Worm (Caenorhabditis elegans) whole organism, young adult: Measurements from ENCODE around the gene gck-2.

ENCODE experiments used
- F10E7.11 ChIP-seq: sonication (generic microtip); optimal IDR thresholded peaks from 2 replicates; lab custom pipeline; 2017; ENCODE audit warnings: mild to moderate bottlenecking, missing genetic modification characterization, moderate library complexity, missing compliant biosample characterization
- Y56A3A.18 ChIP-seq: fragments of 200-800 bp; sonication (Bioruptor generic); IDR thresholded peaks from 2 replicates; pipeline ENCODE4 v1.3.6; 2022; ENCODE audit warnings: missing genetic modification reagents, missing genetic modification characterization, missing compliant biosample characterization
- bed-1 ChIP-seq: fragments of 200-800 bp; sonication (Bioruptor generic); IDR thresholded peaks from 2 replicates; pipeline ENCODE4 v1.3.6; 2022; ENCODE audit warnings: missing genetic modification reagents, missing genetic modification characterization, missing compliant biosample characterization
- ccch-3 ChIP-seq: fragments of 200-800 bp; sonication (Bioruptor generic); optimal IDR thresholded peaks from 2 replicates; lab custom pipeline; 2018; ENCODE audit warnings: mild to moderate bottlenecking, missing genetic modification characterization, missing compliant biosample characterization
- cebp-1 ChIP-seq, 2 experiments: fragments of 200-800 bp in 1 of 2; sonication (Bioruptor generic) in 1 of 2; sonication (generic microtip) in 1 of 2; IDR thresholded peaks in 1 of 2; optimal IDR thresholded peaks in 1 of 2; 2 replicates each; pipeline versions ENCODE4 v1.3.6 to Lab custom; 2017 to 2022; ENCODE audit warnings: missing compliant biosample characterization in 2 of 2, missing genetic modification characterization in 2 of 2, mild to moderate bottlenecking in 1 of 2, missing genetic modification reagents in 1 of 2, moderate library complexity in 1 of 2
- ceh-27 ChIP-seq: fragments of 200-800 bp; sonication (Bioruptor generic); optimal IDR thresholded peaks from 2 replicates; lab custom pipeline; 2018; ENCODE audit warnings: mild to moderate bottlenecking, missing genetic modification characterization, moderate library complexity, missing compliant biosample characterization
- chd-7 ChIP-seq: sonication (generic microtip); optimal IDR thresholded peaks from 2 replicates; lab custom pipeline; 2016; ENCODE audit warnings: mild to moderate bottlenecking, missing genetic modification characterization, moderate library complexity, missing compliant biosample characterization
- dpl-1 ChIP-seq: fragments of 150-350 bp; optimal IDR thresholded peaks from 2 replicates; lab custom pipeline; 2014; ENCODE audit warnings: missing biosample characterization, missing genetic modification reagents, missing genetic modification characterization
- let-526 ChIP-seq: fragments of 200-800 bp; sonication (Bioruptor generic); IDR thresholded peaks from 2 replicates; pipeline ENCODE4 v1.3.6; 2022; ENCODE audit warnings: missing genetic modification reagents, missing genetic modification characterization, missing compliant biosample characterization
- madf-8 ChIP-seq: fragments of 200-800 bp; sonication (Bioruptor generic); conservative IDR thresholded peaks from 2 replicates; pipeline ENCODE4 v1.3.6; 2022; ENCODE audit warnings: missing genetic modification reagents, missing genetic modification characterization, missing compliant biosample characterization
- nfyb-1 ChIP-seq: fragments of 200-800 bp; sonication (Bioruptor generic); IDR thresholded peaks from 2 replicates; pipeline ENCODE4 v1.3.6; 2022; ENCODE audit warnings: missing genetic modification reagents, missing genetic modification characterization, missing compliant biosample characterization
- nhr-120 ChIP-seq: fragments of 200-800 bp; sonication (Bioruptor generic); IDR thresholded peaks from 2 replicates; pipeline ENCODE4 v1.3.6; 2022; ENCODE audit warnings: missing genetic modification characterization, missing compliant biosample characterization
- nhr-179 ChIP-seq: sonication (generic microtip); optimal IDR thresholded peaks from 2 replicates; lab custom pipeline; 2016; ENCODE audit warnings: mild to moderate bottlenecking, missing genetic modification characterization, missing compliant biosample characterization
- rcor-1 ChIP-seq: fragments of 200-800 bp; sonication (Bioruptor generic); IDR thresholded peaks from 2 replicates; pipeline ENCODE4 v1.3.6; 2022; ENCODE audit warnings: missing genetic modification reagents, missing genetic modification characterization, missing compliant biosample characterization

- TF ChIP-seq F10E7.11 = no peak
- no peak for TF ChIP-seq ccch-3 (GFP tag; lab: Kevin White, UChicago)
- TF ChIP-seq dpl-1 (GFP tag; lab: Kevin White, UChicago) = peak; percentile 29
- TF ChIP-seq nhr-179 (tag; lab: Kevin White, UChicago) = no peak
- no peak for TF ChIP-seq chd-7
- TF ChIP-seq Y56A3A.18 (GFP tag; lab: Robert Waterston, UW) = no peak
- TF ChIP-seq let-526 (GFP tag; lab: Robert Waterston, UW) = no peak
- no peak for TF ChIP-seq nhr-120 (GFP tag; lab: Robert Waterston, UW)
- no peak for TF ChIP-seq madf-8
- no peak for TF ChIP-seq rcor-1 (GFP tag; lab: Robert Waterston, UW)
- TF ChIP-seq nfyb-1 = no peak
- no peak for TF ChIP-seq ceh-27 (GFP tag; lab: Kevin White, UChicago)
- no peak for TF ChIP-seq bed-1 (GFP tag; lab: Robert Waterston, UW)
- no peak for TF ChIP-seq cebp-1 (GFP tag; IDR thresholded peaks at IDR 0.05; lab: Robert Waterston, UW)
- no peak for TF ChIP-seq cebp-1 (tag; optimal IDR thresholded peaks at IDR 0.05; lab: Kevin White, UChicago)
These were observed 508 bp upstream of the gck-2 start for ce11 chrV:6792973-6793372.
